Fruit fly (Drosophila melanogaster) Kc167 (cell line): ENCODE results near the gene fend.

Experiments
- Myc ChIP-seq: fragments of >200 bp; optimal IDR thresholded peaks from 2 replicates; lab custom pipeline; 2017; ENCODE audit warnings: missing external identifiers
- Sin3A ChIP-seq: fragments of >200 bp; optimal IDR thresholded peaks from 2 replicates; lab custom pipeline; 2018; ENCODE audit warnings: missing external identifiers
- h ChIP-seq: fragments of >200 bp; optimal IDR thresholded peaks from 3 replicates; lab custom pipeline; 2018; ENCODE audit warnings: missing external identifiers
- insv ChIP-seq: fragments of >200 bp; optimal IDR thresholded peaks from 3 replicates; lab custom pipeline; 2018; ENCODE audit warnings: missing external identifiers
- psq ChIP-seq: fragments of >200 bp; optimal IDR thresholded peaks from 2 replicates; lab custom pipeline; 2017; ENCODE audit warnings: missing external identifiers
- ttk ChIP-seq: sonication (Bioruptor generic); optimal IDR thresholded peaks from 2 replicates; lab custom pipeline; 2017; ENCODE audit warnings: missing external identifiers

- no peak for TF ChIP-seq h (lab: Kevin White, UChicago)
- no peak for TF ChIP-seq Myc
- TF ChIP-seq insv: no peak
- no peak for TF ChIP-seq psq (lab: Kevin White, UChicago)
- TF ChIP-seq ttk: no peak
- no peak for TF ChIP-seq Sin3A
Measured at dm6 chrX:9077558-9077957, 57.3 kb downstream of the fend start.
